Worm (Caenorhabditis elegans) whole organism, L4 larva: ENCODE data around the gene C17C3.24.
A peak's percentile ranks its signal among the peaks of the same experiment; 100 is the strongest.
"Not testable (repeated sequence)": the region's sequence is repeated elsewhere in the genome, so short reads cannot be mapped to it uniquely, and the experiment has no call there.

ENCODE experiments used
- F10B5.3 ChIP-seq: sonication (generic microtip); optimal IDR thresholded peaks from 2 replicates; lab custom pipeline; 2016; ENCODE audit warnings: mild to moderate bottlenecking, missing genetic modification characterization, missing compliant biosample characterization
- F26F4.8 ChIP-seq: fragments of 200-800 bp; sonication (Bioruptor generic); conservative IDR thresholded peaks from 2 replicates; pipeline ENCODE4 v1.3.6; 2022; ENCODE audit warnings: missing genetic modification characterization, missing compliant biosample characterization
- F44E2.7 ChIP-seq: fragments of 200-800 bp; sonication (Bioruptor generic); IDR thresholded peaks from 2 replicates; pipeline ENCODE4 v2.1.2; 2022; ENCODE audit warnings: missing genetic modification characterization, missing compliant biosample characterization
- T20F7.1 ChIP-seq: fragments of 200-800 bp; sonication (Bioruptor generic); optimal IDR thresholded peaks from 2 replicates; lab custom pipeline; 2018; ENCODE audit warnings: mild to moderate bottlenecking, missing genetic modification characterization, missing compliant biosample characterization
- Y5F2A.4 ChIP-seq: fragments of 200-800 bp; sonication (Bioruptor generic); optimal IDR thresholded peaks from 2 replicates; lab custom pipeline; 2018; ENCODE audit warnings: mild to moderate bottlenecking, missing genetic modification characterization, missing compliant biosample characterization
- Y75B8A.6 ChIP-seq: fragments of 200-800 bp; sonication (Bioruptor generic); IDR thresholded peaks from 2 replicates; pipeline ENCODE4 v1.3.6; 2022; ENCODE audit warnings: missing genetic modification reagents, missing genetic modification characterization, missing compliant biosample characterization
- ZK546.5 ChIP-seq, 2 experiments: sonication (generic microtip); optimal IDR thresholded peaks; 2 replicates each; lab custom pipeline; 2017; ENCODE audit warnings: missing biosample characterization in 2 of 2, missing genetic modification characterization in 2 of 2
- aha-1 ChIP-seq: fragments of 150-350 bp; peaks from one replicate; lab custom pipeline; 2014; ENCODE audit warnings: missing biosample characterization, missing genetic modification characterization
- ceh-62 ChIP-seq: sonication (generic microtip); optimal IDR thresholded peaks from 2 replicates; lab custom pipeline; 2017; ENCODE audit warnings: missing biosample characterization, missing genetic modification characterization
- ceh-82 ChIP-seq: sonication (generic microtip); optimal IDR thresholded peaks from 2 replicates; lab custom pipeline; 2017; ENCODE audit warnings: missing biosample characterization, missing genetic modification characterization
- ces-1 ChIP-seq: fragments of 150-350 bp; sonication (generic microtip); optimal IDR thresholded peaks from 4 replicates; lab custom pipeline; 2014; ENCODE audit warnings: missing biosample characterization, missing genetic modification reagents, missing genetic modification characterization
- cey-2 ChIP-seq: sonication (generic microtip); optimal IDR thresholded peaks from 3 replicates; lab custom pipeline; 2017; ENCODE audit warnings: missing genetic modification characterization, mild to moderate bottlenecking, missing compliant biosample characterization, antibody characterized with exemption, borderline replicate concordance; ENCODE audit not compliant: insufficient read depth
- daf-12 ChIP-seq: fragments of 150-350 bp; optimal IDR thresholded peaks from 2 replicates; lab custom pipeline; 2014; ENCODE audit warnings: missing biosample characterization, missing genetic modification reagents, missing genetic modification characterization
- dmd-6 ChIP-seq: fragments of 200-800 bp; sonication (Bioruptor generic); IDR thresholded peaks from 2 replicates; pipeline ENCODE4 v1.3.6; 2022; ENCODE audit warnings: missing genetic modification reagents, missing genetic modification characterization, missing compliant biosample characterization
- dmd-9 ChIP-seq: fragments of 200-800 bp; sonication (Bioruptor generic); IDR thresholded peaks from 2 replicates; pipeline ENCODE4 v1.3.6; 2022; ENCODE audit warnings: missing genetic modification reagents, missing genetic modification characterization, missing compliant biosample characterization
- egl-43 ChIP-seq: fragments of 200-800 bp; sonication (Bioruptor generic); IDR thresholded peaks from 2 replicates; pipeline ENCODE4 v1.3.6; 2022; ENCODE audit warnings: missing genetic modification reagents, missing genetic modification characterization, missing compliant biosample characterization
- fkh-10 ChIP-seq: fragments of 150-350 bp; optimal IDR thresholded peaks from 2 replicates; lab custom pipeline; 2014; ENCODE audit warnings: missing biosample characterization, missing genetic modification reagents, missing genetic modification characterization
- hlh-11 ChIP-seq: fragments of 200-800 bp; sonication (Bioruptor generic); optimal IDR thresholded peaks from 2 replicates; lab custom pipeline; 2018; ENCODE audit warnings: mild to moderate bottlenecking, missing genetic modification characterization, missing compliant biosample characterization
- jun-1 ChIP-seq: fragments of 150-350 bp; optimal IDR thresholded peaks from 2 replicates; lab custom pipeline; 2014; ENCODE audit warnings: missing biosample characterization, missing genetic modification reagents, missing genetic modification characterization
- lin-1 ChIP-seq: fragments of 200-800 bp; sonication (Bioruptor generic); IDR thresholded peaks from 2 replicates; pipeline ENCODE4 v1.3.6; 2022; ENCODE audit warnings: missing genetic modification reagents, missing genetic modification characterization, missing compliant biosample characterization
- lin-15B ChIP-seq: fragments of 150-350 bp; sonication (generic microtip); optimal IDR thresholded peaks from 3 replicates; lab custom pipeline; 2014; ENCODE audit warnings: missing biosample characterization, missing genetic modification characterization
- lin-29 ChIP-seq: fragments of 200-800 bp; sonication (Bioruptor generic); IDR thresholded peaks from 2 replicates; pipeline ENCODE4 v1.3.6; 2022; ENCODE audit warnings: missing genetic modification reagents, missing genetic modification characterization, missing compliant biosample characterization
- lin-38 ChIP-seq: fragments of 200-800 bp; sonication (Bioruptor generic); IDR thresholded peaks from 2 replicates; pipeline ENCODE4 v1.3.6; 2022; ENCODE audit warnings: missing genetic modification reagents, missing genetic modification characterization, missing compliant biosample characterization
- lin-39 ChIP-seq: fragments of 150-350 bp; optimal IDR thresholded peaks from 2 replicates; lab custom pipeline; 2014; ENCODE audit warnings: missing biosample characterization, missing genetic modification reagents, missing genetic modification characterization
- madf-5 ChIP-seq, 2 experiments: fragments of 200-800 bp; sonication (Bioruptor generic); IDR thresholded peaks; 2 replicates each; pipeline ENCODE4 v1.3.6; 2022; ENCODE audit warnings: missing compliant biosample characterization in 2 of 2, missing genetic modification characterization in 2 of 2
- madf-9 ChIP-seq: fragments of 200-800 bp; sonication (Bioruptor generic); conservative IDR thresholded peaks from 2 replicates; pipeline ENCODE4 v1.3.6; 2022; ENCODE audit warnings: missing genetic modification reagents, missing genetic modification characterization, missing compliant biosample characterization
- mxl-3 ChIP-seq: fragments of 200-800 bp; sonication (Bioruptor generic); optimal IDR thresholded peaks from 2 replicates; lab custom pipeline; 2018; ENCODE audit warnings: mild to moderate bottlenecking, missing genetic modification characterization, missing compliant biosample characterization
- nhr-111 ChIP-seq: fragments of 200-800 bp; sonication (Bioruptor generic); optimal IDR thresholded peaks from 2 replicates; lab custom pipeline; 2018; ENCODE audit warnings: mild to moderate bottlenecking, missing genetic modification characterization, missing compliant biosample characterization
- nhr-6 ChIP-seq: fragments of 150-350 bp; optimal IDR thresholded peaks from 2 replicates; lab custom pipeline; 2014; ENCODE audit warnings: missing biosample characterization, missing genetic modification characterization
- nhr-76 ChIP-seq: fragments of 150-350 bp; optimal IDR thresholded peaks from 2 replicates; lab custom pipeline; 2014; ENCODE audit warnings: missing biosample characterization, missing genetic modification characterization
- nhr-77 ChIP-seq: fragments of 150-350 bp; optimal IDR thresholded peaks from 2 replicates; lab custom pipeline; 2014; ENCODE audit warnings: missing biosample characterization, missing genetic modification characterization
- skn-1 ChIP-seq: fragments of 150-350 bp; optimal IDR thresholded peaks from 2 replicates; lab custom pipeline; 2014; ENCODE audit warnings: missing biosample characterization, missing genetic modification characterization
- spr-1 ChIP-seq: sonication (generic microtip); optimal IDR thresholded peaks from 2 replicates; lab custom pipeline; 2016; ENCODE audit warnings: mild to moderate bottlenecking, missing genetic modification characterization, missing compliant biosample characterization
- spr-3 ChIP-seq: fragments of 200-800 bp; sonication (Bioruptor generic); optimal IDR thresholded peaks from 2 replicates; lab custom pipeline; 2018; ENCODE audit warnings: mild to moderate bottlenecking, missing genetic modification characterization, missing compliant biosample characterization
- zag-1 ChIP-seq: fragments of 150-350 bp; optimal IDR thresholded peaks from 2 replicates; lab custom pipeline; 2014; ENCODE audit warnings: missing biosample characterization, missing genetic modification characterization
- zfp-3 ChIP-seq: fragments of 200-800 bp; sonication (Bioruptor generic); conservative IDR thresholded peaks from 2 replicates; pipeline ENCODE4 v1.3.6; 2022; ENCODE audit warnings: missing genetic modification reagents, missing genetic modification characterization, missing compliant biosample characterization
- zip-2 ChIP-seq: fragments of 150-350 bp; optimal IDR thresholded peaks from 2 replicates; lab custom pipeline; 2014; ENCODE audit warnings: missing biosample characterization, missing genetic modification characterization
- ztf-11 ChIP-seq: fragments of 150-350 bp; optimal IDR thresholded peaks from 2 replicates; lab custom pipeline; 2014; ENCODE audit warnings: missing biosample characterization, missing genetic modification characterization

The C17C3.24 gene

ce11 chrII:5543476-5544144 lies 2.0 kb upstream of the C17C3.24 start (continued):
- TF ChIP-seq mxl-3 (GFP tag; lab: Kevin White, UChicago): peak; percentile 90
- 0 out of 2 replicates have a peak, but pooled peaks have one; percentile 69 for TF ChIP-seq F44E2.7
- TF ChIP-seq nhr-111 (GFP tag; lab: Kevin White, UChicago): peak; percentile 97
- peak; percentile 66 for TF ChIP-seq lin-39 (tag; lab: Kevin White, UChicago)
- TF ChIP-seq ZK546.5 (tag; optimal IDR thresholded peaks at IDR 0.05; lab: Kevin White, UChicago): peak; percentile 44 to 74
- no peak for TF ChIP-seq ceh-82
- TF ChIP-seq ces-1 (GFP tag; lab: Kevin White, UChicago): peak; percentile 93
- TF ChIP-seq jun-1 (tag; lab: Kevin White, UChicago): peak; percentile 97
- TF ChIP-seq dmd-9: peak; percentile 98
- TF ChIP-seq zip-2: peak; percentile 92
- TF ChIP-seq aha-1 (tag; lab: Kevin White, UChicago): peak; percentile 100
- TF ChIP-seq nhr-6: peak; percentile 93
- TF ChIP-seq lin-1 (GFP tag; lab: Robert Waterston, UW): peak; percentile 95
- no peak for TF ChIP-seq ceh-62
- peak; percentile 90 for TF ChIP-seq lin-38 (GFP tag; lab: Robert Waterston, UW)
- TF ChIP-seq ztf-11 (tag; lab: Kevin White, UChicago): peak; percentile 42
- TF ChIP-seq F26F4.8 (GFP tag; lab: Robert Waterston, UW): no peak
- TF ChIP-seq nhr-76 (tag; lab: Kevin White, UChicago): peak; percentile 46
- peak; percentile 98 for TF ChIP-seq fkh-10 (GFP tag; lab: Kevin White, UChicago)
- TF ChIP-seq Y75B8A.6 (GFP tag; lab: Robert Waterston, UW): peak; percentile 76; the same call in 1 of the 2 replicates
- peak; percentile 91 for TF ChIP-seq lin-29 (GFP tag; lab: Robert Waterston, UW)
- peak; percentile 99 for TF ChIP-seq spr-3 (GFP tag; lab: Kevin White, UChicago)

- TF ChIP-seq nhr-6; Y5F2A.4 (GFP tag; lab: Kevin White, UChicago); hlh-11 (tag; lab: Kevin White, UChicago): not testable (repeated sequence)
- TF ChIP-seq, all 104 proteins: peak for 0; not testable (repeated sequence) for 104
Observed at ce11 chrII:5540113-5540512, 1.5 kb downstream of the C17C3.24 start, which contains the start of gene hlh-27. Gene hlh-27 (minus strand): TSS chrII:5540213.

- no peak for TF ChIP-seq lin-15B (tag; lab: Kevin White, UChicago)
- no peak for TF ChIP-seq cey-2 (tag; lab: Kevin White, UChicago)
- no peak for TF ChIP-seq lin-29 (GFP tag; lab: Robert Waterston, UW)
- TF ChIP-seq dmd-6 (GFP tag; lab: Robert Waterston, UW): no peak
- TF ChIP-seq fkh-10 (GFP tag; lab: Kevin White, UChicago): no peak
- no peak for TF ChIP-seq egl-43 (GFP tag; lab: Robert Waterston, UW)
- no peak for TF ChIP-seq F26F4.8 (GFP tag; lab: Robert Waterston, UW)
- no peak for TF ChIP-seq madf-5 (GFP tag; IDR thresholded peaks at IDR 0.05; lab: Robert Waterston, UW)
- no peak for TF ChIP-seq nhr-6
- no peak for TF ChIP-seq nhr-77 (tag; lab: Kevin White, UChicago)
- no peak for TF ChIP-seq daf-12 (tag; lab: Kevin White, UChicago)
- no peak for TF ChIP-seq zfp-3
- no peak for TF ChIP-seq zag-1 (tag; lab: Kevin White, UChicago)
- no peak for TF ChIP-seq skn-1 (tag; lab: Kevin White, UChicago)
Observed at ce11 chrII:5537524-5537923, 4.1 kb downstream of the C17C3.24 start, which contains the start of gene C17C3.11. Gene C17C3.11 (plus strand): TSS chrII:5537824.

ce11 chrII:5537078-5537477 lies 4.5 kb downstream of the C17C3.24 start:
- TF ChIP-seq F10B5.3 (no peak), daf-12 (tag; lab: Kevin White, UChicago) (no peak), T20F7.1 (peak; percentile 61), mxl-3 (GFP tag; lab: Kevin White, UChicago) (no peak), spr-1 (tag; lab: Kevin White, UChicago) (peak; percentile 65), madf-9 (GFP tag; lab: Robert Waterston, UW) (no peak)
